Fruit fly (Drosophila melanogaster) Kc167 (cell line): ENCODE data around the gene CG43993.

ENCODE experiments used
- Myc ChIP-seq: fragments of >200 bp; optimal IDR thresholded peaks from 2 replicates; lab custom pipeline; 2017; ENCODE audit warnings: missing external identifiers
- Sin3A ChIP-seq: fragments of >200 bp; optimal IDR thresholded peaks from 2 replicates; lab custom pipeline; 2018; ENCODE audit warnings: missing external identifiers
- h ChIP-seq: fragments of >200 bp; optimal IDR thresholded peaks from 3 replicates; lab custom pipeline; 2018; ENCODE audit warnings: missing external identifiers
- insv ChIP-seq: fragments of >200 bp; optimal IDR thresholded peaks from 3 replicates; lab custom pipeline; 2018; ENCODE audit warnings: missing external identifiers
- psq ChIP-seq: fragments of >200 bp; optimal IDR thresholded peaks from 2 replicates; lab custom pipeline; 2017; ENCODE audit warnings: missing external identifiers
- ttk ChIP-seq: sonication (Bioruptor generic); optimal IDR thresholded peaks from 2 replicates; lab custom pipeline; 2017; ENCODE audit warnings: missing external identifiers

- no peak for TF ChIP-seq psq (lab: Kevin White, UChicago)
- TF ChIP-seq ttk (lab: Kevin White, UChicago), result no peak
- TF ChIP-seq insv (lab: Kevin White, UChicago), result no peak
- TF ChIP-seq h (lab: Kevin White, UChicago), result no peak
- no peak for TF ChIP-seq Sin3A (lab: Kevin White, UChicago)
- no peak for TF ChIP-seq Myc (lab: Kevin White, UChicago)
Measured at dm6 chr3L:12063442-12064080, 31.2 kb downstream of the CG43993 start.
